Worm (Caenorhabditis elegans): ENCODE data around the gene F10E7.9.

The F10E7.9 gene

DNA sequence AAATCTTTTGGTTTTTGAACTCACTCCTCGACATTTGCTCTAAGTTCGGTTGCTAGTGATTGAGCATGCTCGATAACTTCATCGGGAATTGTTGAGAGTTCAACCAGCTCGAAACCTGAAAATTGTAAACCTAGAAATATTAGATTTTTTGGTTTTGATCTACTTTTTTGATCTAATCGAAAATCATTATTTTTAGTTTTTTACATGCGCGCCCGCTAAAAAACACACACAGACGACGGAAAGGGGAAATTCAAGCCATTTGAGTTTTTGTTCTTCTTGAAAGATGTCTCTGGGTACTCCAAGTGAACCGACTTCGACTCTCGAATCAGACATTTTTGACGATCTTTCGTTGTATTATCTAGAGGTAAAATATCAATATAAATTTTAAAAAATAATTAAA is 44.5 kb downstream of the F10E7.9 start, which contains the start of gene nos-2:
Gene nos-2 (plus strand): TSS at position 228 of the 400 bp plus-strand sequence.
- TF ChIP-seq ama-1 (optimal IDR thresholded peaks at IDR 0.05) (no peak), tbx-11 (GFP tag; IDR thresholded peaks at IDR 0.05) (no peak), aly-1 (tag; optimal IDR thresholded peaks at IDR 0.05) (no peak), tbx-37 (GFP tag; conservative IDR thresholded peaks at IDR 0.05) (no peak), flt-1 (GFP tag; IDR thresholded peaks at IDR 0.05) (no peak), pes-1 (GFP tag; IDR thresholded peaks at IDR 0.05) (no peak), tra-4 (tag; optimal IDR thresholded peaks at IDR 0.05) (no peak), hnd-1 (tag; optimal IDR thresholded peaks at IDR 0.05) (no peak), ceh-13 (GFP tag; optimal IDR thresholded peaks at IDR 0.05) (no peak), ceh-36 (tag; optimal IDR thresholded peaks at IDR 0.05) (no peak), ets-7 (tag; optimal IDR thresholded peaks at IDR 0.05) (no peak), hmbx-1 (tag; optimal IDR thresholded peaks at IDR 0.05) (no peak), scrt-1 (GFP tag; IDR thresholded peaks at IDR 0.05) (no peak), sea-1 (GFP tag; conservative IDR thresholded peaks at IDR 0.05) (no peak), F13C5.2 (tag; optimal IDR thresholded peaks at IDR 0.05) (no peak)

DNA sequence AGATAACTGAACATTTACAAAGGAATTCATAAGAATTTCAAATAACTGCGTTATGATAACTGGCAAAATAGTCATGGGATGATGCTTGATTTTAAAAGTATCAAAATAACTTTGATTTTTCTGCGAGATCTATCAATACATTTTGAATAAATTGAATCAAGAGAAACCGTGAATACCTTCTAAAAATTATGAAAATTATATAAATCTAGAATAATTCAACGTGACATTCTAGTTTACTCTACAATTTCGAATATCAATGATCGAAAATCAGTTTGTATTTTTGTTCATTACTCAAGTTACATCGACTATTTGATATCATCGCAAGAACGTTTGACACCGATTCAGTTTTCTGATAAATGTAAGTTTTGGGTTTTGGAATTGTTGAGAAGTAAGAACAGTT is 48.1 kb downstream of the F10E7.9 start, which contains the start of gene acs-6:
Gene acs-6 (plus strand): TSS at position 301 of the 400 bp plus-strand sequence.
- TF ChIP-seq aly-1 (tag; optimal IDR thresholded peaks at IDR 0.05) = no peak
- TF ChIP-seq flt-1 (GFP tag; IDR thresholded peaks at IDR 0.05) = no peak
- TF ChIP-seq tbx-11 (GFP tag; IDR thresholded peaks at IDR 0.05) = no peak
- no peak for TF ChIP-seq hmbx-1 (tag; optimal IDR thresholded peaks at IDR 0.05)
- TF ChIP-seq hmg-4 (GFP tag; optimal IDR thresholded peaks at IDR 0.05) = no peak
- no peak for TF ChIP-seq sea-1 (GFP tag; conservative IDR thresholded peaks at IDR 0.05)
- TF ChIP-seq scrt-1 (GFP tag; IDR thresholded peaks at IDR 0.05) = no peak
- TF ChIP-seq tbx-37 (GFP tag; conservative IDR thresholded peaks at IDR 0.05) = no peak
- TF ChIP-seq hnd-1 (tag; optimal IDR thresholded peaks at IDR 0.05) = no peak
- TF ChIP-seq tra-4 (tag; optimal IDR thresholded peaks at IDR 0.05) = no peak
- no peak for TF ChIP-seq ama-1 (optimal IDR thresholded peaks at IDR 0.05)
- no peak for TF ChIP-seq ets-7 (tag; optimal IDR thresholded peaks at IDR 0.05)

DNA sequence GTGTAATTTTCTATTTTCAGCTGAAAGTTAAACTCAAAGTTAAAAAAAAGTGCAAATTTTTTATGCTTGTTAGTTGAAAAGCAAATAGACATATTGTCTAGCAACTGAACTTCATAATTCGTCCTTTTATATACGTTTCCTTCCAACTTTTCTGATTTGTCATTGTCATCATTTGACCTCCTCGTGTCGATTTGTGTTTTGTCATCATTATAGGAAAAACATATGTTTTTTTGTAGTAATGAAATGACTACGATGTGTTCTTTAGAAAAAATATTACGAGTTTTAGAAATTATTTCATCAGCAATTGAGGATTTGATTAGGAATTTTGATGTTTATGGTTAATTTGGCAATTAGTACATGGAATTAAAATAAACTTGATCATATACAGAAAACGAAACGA is 49.1 kb downstream of the F10E7.9 start:
- TF ChIP-seq ceh-13 (GFP tag; optimal IDR thresholded peaks at IDR 0.05) (no peak), sea-1 (GFP tag; conservative IDR thresholded peaks at IDR 0.05) (no peak), B0310.2 (tag; optimal IDR thresholded peaks at IDR 0.05) (no peak), ama-1 (optimal IDR thresholded peaks at IDR 0.05) (no peak), tra-4 (tag; optimal IDR thresholded peaks at IDR 0.05) (no peak), F13C5.2 (tag; optimal IDR thresholded peaks at IDR 0.05) (no peak), hnd-1 (tag; optimal IDR thresholded peaks at IDR 0.05) (no peak), ceh-36 (tag; optimal IDR thresholded peaks at IDR 0.05) (no peak), hmbx-1 (tag; optimal IDR thresholded peaks at IDR 0.05) (no peak), tbx-11 (GFP tag; IDR thresholded peaks at IDR 0.05) (no peak), hmg-4 (GFP tag; optimal IDR thresholded peaks at IDR 0.05) (no peak), flt-1 (GFP tag; IDR thresholded peaks at IDR 0.05) (no peak), pes-1 (GFP tag; IDR thresholded peaks at IDR 0.05) (no peak), aly-1 (tag; optimal IDR thresholded peaks at IDR 0.05) (no peak), ets-7 (tag; optimal IDR thresholded peaks at IDR 0.05) (no peak)

DNA sequence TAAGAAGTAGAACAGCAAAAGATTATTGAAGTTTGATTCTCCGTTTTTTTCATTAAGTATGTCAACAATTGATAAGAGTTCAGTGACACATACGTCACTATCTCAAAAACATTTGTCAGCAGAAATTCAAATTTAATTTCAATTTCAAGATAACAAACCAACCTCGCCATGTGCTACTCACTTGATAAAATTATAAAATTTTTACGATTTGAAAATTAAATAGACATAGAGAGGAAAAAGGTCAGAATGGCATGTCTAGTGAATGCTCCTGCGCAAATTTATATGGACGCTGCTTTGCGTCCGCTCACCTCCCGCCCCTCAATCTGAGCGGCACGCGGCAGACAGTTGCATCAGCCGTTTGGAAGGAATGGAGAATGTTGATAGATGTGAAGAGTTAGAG is 49.7 kb downstream of the F10E7.9 start:
- TF ChIP-seq tbx-11 (GFP tag; IDR thresholded peaks at IDR 0.05) (no peak), ets-7 (tag; optimal IDR thresholded peaks at IDR 0.05) (no peak), pes-1 (GFP tag; IDR thresholded peaks at IDR 0.05) (no peak), aly-1 (tag; optimal IDR thresholded peaks at IDR 0.05) (no peak), tbx-37 (GFP tag; conservative IDR thresholded peaks at IDR 0.05) (no peak), sea-1 (GFP tag; conservative IDR thresholded peaks at IDR 0.05) (no peak), ama-1 (optimal IDR thresholded peaks at IDR 0.05) (no peak), ceh-13 (GFP tag; optimal IDR thresholded peaks at IDR 0.05) (no peak), tra-4 (tag; optimal IDR thresholded peaks at IDR 0.05) (no peak), F13C5.2 (tag; optimal IDR thresholded peaks at IDR 0.05) (no peak), hnd-1 (tag; optimal IDR thresholded peaks at IDR 0.05) (no peak), ceh-36 (tag; optimal IDR thresholded peaks at IDR 0.05) (no peak), B0310.2 (tag; optimal IDR thresholded peaks at IDR 0.05) (no peak), flt-1 (GFP tag; IDR thresholded peaks at IDR 0.05) (no peak)

DNA sequence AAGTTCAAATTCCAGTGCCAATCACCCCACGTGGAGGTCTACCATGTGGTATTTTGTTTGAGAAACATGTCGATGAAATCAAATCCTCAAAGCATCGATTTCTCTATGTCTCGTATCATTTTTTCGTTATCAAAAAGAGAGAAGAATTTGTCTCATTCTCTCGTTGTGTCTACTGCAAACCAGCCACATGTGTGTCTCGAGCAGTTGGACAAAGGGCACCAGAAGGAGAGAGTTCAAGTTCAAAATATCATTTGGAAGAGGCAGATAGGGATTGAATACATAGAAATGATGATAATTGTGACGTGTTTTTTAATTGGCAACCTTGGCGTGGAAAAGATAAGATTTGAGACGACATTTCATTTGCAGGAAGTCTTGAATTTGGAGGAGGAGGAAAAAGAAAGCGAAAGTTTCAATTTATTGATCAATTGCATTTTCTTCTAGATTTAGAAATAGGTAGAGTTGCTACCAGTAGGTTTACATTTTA is 50.5 kb downstream of the F10E7.9 start:
- TF ChIP-seq tra-4 (tag; optimal IDR thresholded peaks at IDR 0.05) (no peak), aly-1 (tag; optimal IDR thresholded peaks at IDR 0.05) (no peak), tbx-11 (GFP tag; IDR thresholded peaks at IDR 0.05) (no peak), ceh-36 (tag; optimal IDR thresholded peaks at IDR 0.05) (no peak), F13C5.2 (tag; optimal IDR thresholded peaks at IDR 0.05) (no peak), flt-1 (GFP tag; IDR thresholded peaks at IDR 0.05) (no peak), ceh-13 (GFP tag; optimal IDR thresholded peaks at IDR 0.05) (no peak), tbx-37 (GFP tag; conservative IDR thresholded peaks at IDR 0.05) (no peak), sea-1 (GFP tag; conservative IDR thresholded peaks at IDR 0.05) (no peak), ama-1 (optimal IDR thresholded peaks at IDR 0.05) (no peak), hnd-1 (tag; optimal IDR thresholded peaks at IDR 0.05) (no peak), ets-7 (tag; optimal IDR thresholded peaks at IDR 0.05) (no peak), hmg-4 (GFP tag; optimal IDR thresholded peaks at IDR 0.05) (no peak), pes-1 (GFP tag; IDR thresholded peaks at IDR 0.05) (no peak), B0310.2 (tag; optimal IDR thresholded peaks at IDR 0.05) (no peak), hmbx-1 (tag; optimal IDR thresholded peaks at IDR 0.05) (no peak), scrt-1 (GFP tag; IDR thresholded peaks at IDR 0.05) (no peak)

DNA sequence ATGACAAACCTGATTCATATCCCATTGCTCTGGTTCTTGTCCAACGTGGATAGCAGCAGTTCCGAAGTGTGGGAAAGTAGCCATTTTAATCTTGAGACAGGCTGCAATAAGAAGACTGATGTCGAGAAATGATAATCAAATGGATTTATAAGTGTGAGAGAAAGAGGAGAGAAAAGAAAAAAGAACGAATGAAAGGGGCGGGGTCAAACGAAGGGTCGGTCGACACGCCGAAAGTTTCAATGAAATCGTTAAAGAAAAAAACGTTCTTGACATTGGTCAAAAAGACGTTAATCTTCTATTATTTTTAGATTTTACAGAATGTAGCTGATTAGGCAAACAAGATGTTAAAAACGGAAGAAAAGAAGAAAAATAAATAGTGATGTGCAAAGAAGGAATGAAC is 52.0 kb downstream of the F10E7.9 start, which contains the start of gene cth-2:
Gene cth-2 (minus strand): TSS at position 101 of the 400 bp plus-strand sequence.
- TF ChIP-seq ets-7 (tag; optimal IDR thresholded peaks at IDR 0.05) = no peak
- TF ChIP-seq scrt-1 (GFP tag; IDR thresholded peaks at IDR 0.05) = no peak
- TF ChIP-seq sea-1 (GFP tag; conservative IDR thresholded peaks at IDR 0.05) = no peak
- no peak for TF ChIP-seq tbx-11 (GFP tag; IDR thresholded peaks at IDR 0.05)
- TF ChIP-seq hmbx-1 (tag; optimal IDR thresholded peaks at IDR 0.05) = no peak
- no peak for TF ChIP-seq hmg-4 (GFP tag; optimal IDR thresholded peaks at IDR 0.05)
- no peak for TF ChIP-seq ama-1 (optimal IDR thresholded peaks at IDR 0.05)
- no peak for TF ChIP-seq hnd-1 (tag; optimal IDR thresholded peaks at IDR 0.05)
- TF ChIP-seq B0310.2 (tag; optimal IDR thresholded peaks at IDR 0.05) = no peak
- TF ChIP-seq flt-1 (GFP tag; IDR thresholded peaks at IDR 0.05) = no peak
- TF ChIP-seq aly-1 (tag; optimal IDR thresholded peaks at IDR 0.05) = no peak
- TF ChIP-seq ceh-13 (GFP tag; optimal IDR thresholded peaks at IDR 0.05) = no peak
- TF ChIP-seq ceh-36 (tag; optimal IDR thresholded peaks at IDR 0.05) = no peak
- TF ChIP-seq F13C5.2 (tag; optimal IDR thresholded peaks at IDR 0.05) = no peak
- TF ChIP-seq pes-1 (GFP tag; IDR thresholded peaks at IDR 0.05) = no peak
- TF ChIP-seq tbx-37 (GFP tag; conservative IDR thresholded peaks at IDR 0.05) = no peak
- no peak for TF ChIP-seq tra-4 (tag; optimal IDR thresholded peaks at IDR 0.05)

Data from whole organism, early embryonic.